Fruit fly (Drosophila melanogaster) whole organism, prepupa: ENCODE measurements around the gene CG13989.
A peak's percentile ranks its signal among the peaks of the same experiment; 100 is the strongest.

Experiments
- Blimp-1 ChIP-seq: fragments of 200-800 bp; sonication (Bioruptor generic); optimal IDR thresholded peaks from 3 replicates; lab custom pipeline; 2017; ENCODE audit warnings: missing biosample characterization, missing genetic modification characterization, mild to moderate bottlenecking, moderate library complexity, missing genetic modification reagents
- CG10631 ChIP-seq: fragments of 200-800 bp; sonication (Bioruptor generic); optimal IDR thresholded peaks from 2 replicates; lab custom pipeline; 2016; ENCODE audit warnings: missing biosample characterization, missing genetic modification characterization
- CG10669 ChIP-seq: fragments of 200-800 bp; sonication (Bioruptor generic); optimal IDR thresholded peaks from 3 replicates; lab custom pipeline; 2018; ENCODE audit warnings: missing biosample characterization, mild to moderate bottlenecking, missing genetic modification characterization, moderate library complexity
- CG11294 ChIP-seq: fragments of 200-800 bp; sonication (Bioruptor generic); IDR thresholded peaks from 2 replicates; pipeline ENCODE4 v1.3.6; 2022; ENCODE audit warnings: missing biosample characterization, missing genetic modification characterization
- CG11762 ChIP-seq: fragments of 200-800 bp; sonication (Bioruptor generic); optimal IDR thresholded peaks from 3 replicates; lab custom pipeline; 2016; ENCODE audit warnings: missing biosample characterization, missing genetic modification characterization; ENCODE audit not compliant: insufficient read depth
- CG11902 ChIP-seq: fragments of 200-800 bp; sonication (Bioruptor generic); optimal IDR thresholded peaks from 3 replicates; lab custom pipeline; 2016; ENCODE audit warnings: missing biosample characterization, missing genetic modification characterization
- CG15336 ChIP-seq: fragments of 200-800 bp; sonication (Bioruptor generic); IDR thresholded peaks from 2 replicates; pipeline ENCODE4 v1.3.6; 2022; ENCODE audit warnings: missing biosample characterization, missing genetic modification characterization
- CG1621 ChIP-seq: fragments of 200-800 bp; sonication (Bioruptor generic); optimal IDR thresholded peaks from 3 replicates; lab custom pipeline; 2018; ENCODE audit warnings: missing biosample characterization, mild to moderate bottlenecking, missing genetic modification characterization
- CG16779 ChIP-seq: fragments of 200-800 bp; sonication (Bioruptor generic); optimal IDR thresholded peaks from 3 replicates; lab custom pipeline; 2017; ENCODE audit warnings: missing biosample characterization, mild to moderate bottlenecking, missing genetic modification characterization
- CG3032 ChIP-seq: fragments of 200-800 bp; optimal IDR thresholded peaks from 2 replicates; lab custom pipeline; 2019; ENCODE audit warnings: missing biosample characterization, mild to moderate bottlenecking, missing genetic modification characterization, moderate library complexity
- CG31627 ChIP-seq: fragments of 200-800 bp; sonication (Bioruptor generic); optimal IDR thresholded peaks from 3 replicates; lab custom pipeline; 2016; ENCODE audit warnings: missing biosample characterization, missing genetic modification characterization
- CG32006 ChIP-seq: fragments of 200-800 bp; sonication (Bioruptor generic); optimal IDR thresholded peaks from 3 replicates; lab custom pipeline; 2017; ENCODE audit warnings: missing biosample characterization, mild to moderate bottlenecking, missing genetic modification characterization
- CG3919 ChIP-seq: fragments of 200-800 bp; sonication (Bioruptor generic); optimal IDR thresholded peaks from 3 replicates; lab custom pipeline; 2016; ENCODE audit warnings: missing biosample characterization, missing genetic modification characterization
- CG4318 ChIP-seq: fragments of 200-800 bp; sonication (Bioruptor generic); optimal IDR thresholded peaks from 3 replicates; lab custom pipeline; 2017; ENCODE audit warnings: missing biosample characterization, mild to moderate bottlenecking, missing genetic modification characterization
- CG6163 ChIP-seq: fragments of 200-800 bp; sonication (Bioruptor generic); IDR thresholded peaks from 3 replicates; pipeline ENCODE4 v1.3.6; 2022; ENCODE audit warnings: missing biosample characterization, missing genetic modification characterization
- CG6276 ChIP-seq: fragments of 200-800 bp; sonication (Bioruptor generic); optimal IDR thresholded peaks from 2 replicates; lab custom pipeline; 2017; ENCODE audit warnings: missing biosample characterization, mild to moderate bottlenecking, missing genetic modification characterization
- CG6792 ChIP-seq: fragments of 200-800 bp; sonication (Bioruptor generic); optimal IDR thresholded peaks from 3 replicates; lab custom pipeline; 2016; ENCODE audit warnings: missing biosample characterization, missing genetic modification characterization
- CG6808 ChIP-seq: fragments of 200-800 bp; sonication (Bioruptor generic); optimal IDR thresholded peaks from 3 replicates; lab custom pipeline; 2017; ENCODE audit warnings: missing biosample characterization, missing genetic modification characterization, mild to moderate bottlenecking, moderate library complexity, missing genetic modification reagents
- CG6854 ChIP-seq: fragments of 200-800 bp; sonication (Bioruptor generic); optimal IDR thresholded peaks from 2 replicates; lab custom pipeline; 2017; ENCODE audit warnings: missing biosample characterization, mild to moderate bottlenecking, missing genetic modification characterization
- CG7368 ChIP-seq: fragments of 200-800 bp; sonication (Bioruptor generic); optimal IDR thresholded peaks from 3 replicates; lab custom pipeline; 2016; ENCODE audit warnings: missing biosample characterization, missing genetic modification characterization
- CG8119 ChIP-seq: fragments of 200-800 bp; sonication (Bioruptor generic); IDR thresholded peaks from 3 replicates; pipeline ENCODE4 v1.3.6; 2022; ENCODE audit warnings: missing biosample characterization, missing genetic modification characterization
- CG8319 ChIP-seq: fragments of 200-800 bp; sonication (Bioruptor generic); optimal IDR thresholded peaks from 3 replicates; lab custom pipeline; 2016; ENCODE audit warnings: missing biosample characterization, missing genetic modification characterization
- CG8632 ChIP-seq: fragments of 200-800 bp; sonication (Bioruptor generic); optimal IDR thresholded peaks from 3 replicates; lab custom pipeline; 2016; ENCODE audit warnings: missing biosample characterization, missing genetic modification characterization
- Eip75B ChIP-seq: fragments of 200-800 bp; sonication (Bioruptor generic); optimal IDR thresholded peaks from 3 replicates; lab custom pipeline; 2016; ENCODE audit warnings: missing biosample characterization, missing genetic modification characterization
- Eip78C ChIP-seq: fragments of 200-800 bp; sonication (Bioruptor generic); peaks from one replicate; lab custom pipeline; 2016; ENCODE audit warnings: missing biosample characterization, missing genetic modification characterization
- Ets21C ChIP-seq: fragments of 200-800 bp; sonication (Bioruptor generic); optimal IDR thresholded peaks from 3 replicates; lab custom pipeline; 2016; ENCODE audit warnings: missing biosample characterization, missing genetic modification characterization
- Ets96B ChIP-seq: fragments of 200-800 bp; optimal IDR thresholded peaks from 2 replicates; lab custom pipeline; 2019; ENCODE audit warnings: missing biosample characterization, mild to moderate bottlenecking, missing genetic modification characterization, moderate library complexity
- Gug ChIP-seq: fragments of 200-800 bp; sonication (Bioruptor generic); IDR thresholded peaks from 2 replicates; pipeline ENCODE4 v1.3.6; 2022; ENCODE audit warnings: missing biosample characterization, missing genetic modification characterization
- Hr39 ChIP-seq: fragments of 200-800 bp; sonication (Bioruptor generic); optimal IDR thresholded peaks from 2 replicates; lab custom pipeline; 2016; ENCODE audit warnings: missing biosample characterization, missing genetic modification characterization
- Hr4 ChIP-seq: fragments of 200-800 bp; sonication (Bioruptor generic); optimal IDR thresholded peaks from 3 replicates; lab custom pipeline; 2016; ENCODE audit warnings: missing biosample characterization, missing genetic modification characterization
- Lpt ChIP-seq: fragments of 200-800 bp; sonication (Bioruptor generic); optimal IDR thresholded peaks from 3 replicates; lab custom pipeline; 2016; ENCODE audit warnings: missing biosample characterization, missing genetic modification characterization
- Met ChIP-seq: fragments of 200-800 bp; sonication (Bioruptor generic); optimal IDR thresholded peaks from 3 replicates; lab custom pipeline; 2016; ENCODE audit warnings: missing biosample characterization, missing genetic modification characterization
- OdsH ChIP-seq: fragments of 200-800 bp; sonication (Bioruptor generic); optimal IDR thresholded peaks from 3 replicates; lab custom pipeline; 2016; ENCODE audit warnings: missing biosample characterization, missing genetic modification characterization
- Sox102F ChIP-seq: fragments of 200-800 bp; sonication (Bioruptor generic); optimal IDR thresholded peaks from 2 replicates; lab custom pipeline; 2016; ENCODE audit warnings: missing biosample characterization, mild to moderate bottlenecking, missing genetic modification characterization
- Sox14 ChIP-seq: fragments of 200-800 bp; sonication (Bioruptor generic); optimal IDR thresholded peaks from 3 replicates; lab custom pipeline; 2016; ENCODE audit warnings: missing biosample characterization, missing genetic modification characterization
- Sox15 ChIP-seq: fragments of 200-800 bp; sonication (Bioruptor generic); optimal IDR thresholded peaks from 3 replicates; lab custom pipeline; 2016; ENCODE audit warnings: missing biosample characterization, missing genetic modification characterization
- achi ChIP-seq: fragments of 200-800 bp; sonication (Bioruptor generic); optimal IDR thresholded peaks from 3 replicates; lab custom pipeline; 2016; ENCODE audit warnings: missing biosample characterization, missing genetic modification characterization
- cyc ChIP-seq: fragments of 200-800 bp; sonication (Bioruptor generic); optimal IDR thresholded peaks from 3 replicates; lab custom pipeline; 2016; ENCODE audit warnings: missing biosample characterization, missing genetic modification characterization
- eg ChIP-seq: fragments of 200-800 bp; sonication (Bioruptor generic); IDR thresholded peaks from 3 replicates; pipeline ENCODE4 v1.3.6; 2022; ENCODE audit warnings: missing biosample characterization, missing genetic modification characterization
- esn ChIP-seq: fragments of 200-800 bp; sonication (Bioruptor generic); optimal IDR thresholded peaks from 2 replicates; lab custom pipeline; 2016; ENCODE audit warnings: missing biosample characterization, mild to moderate bottlenecking, missing genetic modification characterization, moderate library complexity
- fd59A ChIP-seq: fragments of 200-800 bp; sonication (Bioruptor generic); optimal IDR thresholded peaks from 2 replicates; lab custom pipeline; 2017; ENCODE audit warnings: missing biosample characterization, mild to moderate bottlenecking, missing genetic modification characterization, missing genetic modification reagents
- fkh ChIP-seq: fragments of 200-800 bp; sonication (Bioruptor generic); optimal IDR thresholded peaks from 3 replicates; lab custom pipeline; 2017; ENCODE audit warnings: missing biosample characterization, mild to moderate bottlenecking, missing genetic modification characterization, moderate library complexity
- lz ChIP-seq: fragments of 200-800 bp; sonication (Bioruptor generic); optimal IDR thresholded peaks from 3 replicates; lab custom pipeline; 2016; ENCODE audit warnings: missing biosample characterization, missing genetic modification characterization
- pdm3 ChIP-seq: fragments of 200-800 bp; sonication (Bioruptor generic); optimal IDR thresholded peaks from 3 replicates; lab custom pipeline; 2016; ENCODE audit warnings: missing biosample characterization, missing genetic modification characterization
- spab ChIP-seq: fragments of 200-800 bp; sonication (Bioruptor generic); optimal IDR thresholded peaks from 2 replicates; lab custom pipeline; 2017; ENCODE audit warnings: missing biosample characterization, mild to moderate bottlenecking, missing genetic modification characterization, missing genetic modification reagents
- ss ChIP-seq, 2 experiments: fragments of 200-800 bp; sonication (Bioruptor generic); optimal IDR thresholded peaks; 2 replicates in 1 of 2; 3 replicates in 1 of 2; lab custom pipeline; 2017 to 2018; ENCODE audit warnings: mild to moderate bottlenecking in 2 of 2, missing biosample characterization in 2 of 2, missing genetic modification characterization in 2 of 2, moderate library complexity in 1 of 2
- vri ChIP-seq: fragments of 200-800 bp; sonication (Bioruptor generic); optimal IDR thresholded peaks from 3 replicates; lab custom pipeline; 2016; ENCODE audit warnings: missing biosample characterization, mild to moderate bottlenecking, missing genetic modification characterization

Gene CG13989

dm6 chr2L:6194054-6194453 is 33.9 kb downstream of the CG13989 start:
- TF ChIP-seq Lpt (GFP tag; lab: Kevin White, UChicago) (no peak), CG8319 (no peak), vri (GFP tag; lab: Kevin White, UChicago) (no peak), Sox14 (GFP tag; lab: Kevin White, UChicago) (no peak), Sox15 (GFP tag; lab: Kevin White, UChicago) (no peak), CG8632 (GFP tag; lab: Kevin White, UChicago) (no peak), Blimp-1 (GFP tag; lab: Kevin White, UChicago) (no peak), ss (GFP tag; optimal IDR thresholded peaks at IDR 0.05; lab: Kevin White, UChicago) (peak in 1 of 2 experiments; percentile 58), CG31627 (no peak), CG6854 (GFP tag; lab: Kevin White, UChicago) (no peak), CG3032 (tag; lab: Kevin White, UChicago) (no peak), CG6276 (GFP tag; lab: Kevin White, UChicago) (no peak), CG16779 (tag; lab: Kevin White, UChicago) (no peak), lz (GFP tag; lab: Kevin White, UChicago) (no peak), fd59A (GFP tag; lab: Kevin White, UChicago) (no peak), eg (GFP tag; lab: Robert Waterston, UW) (no peak), CG11762 (GFP tag; lab: Kevin White, UChicago) (no peak), CG1621 (tag; lab: Kevin White, UChicago) (peak; percentile 43), CG10631 (GFP tag; lab: Kevin White, UChicago) (no peak), Eip78C (GFP tag; lab: Kevin White, UChicago) (peak; percentile 57), CG4318 (GFP tag; lab: Kevin White, UChicago) (no peak), CG6792 (GFP tag; lab: Kevin White, UChicago) (no peak), Met (GFP tag; lab: Kevin White, UChicago) (no peak), CG3919 (no peak), Sox102F (peak; percentile 1), CG6808 (no peak), spab (GFP tag; lab: Kevin White, UChicago) (no peak), CG15336 (GFP tag; lab: Robert Waterston, UW) (no peak), CG8119 (no peak), Hr4 (no peak), Eip75B (GFP tag; lab: Kevin White, UChicago) (no peak), cyc (GFP tag; lab: Kevin White, UChicago) (no peak)

- TF ChIP-seq Ets96B (peak; percentile 77), Sox102F (peak; percentile 13), CG31627 (no peak), CG10669 (GFP tag; lab: Kevin White, UChicago) (peak; percentile 69), CG11294 (GFP tag; lab: Robert Waterston, UW) (peak; percentile 57), eg (GFP tag; lab: Robert Waterston, UW) (peak; percentile 81), CG8319 (peak; percentile 5), Lpt (GFP tag; lab: Kevin White, UChicago) (peak; percentile 66), CG6276 (GFP tag; lab: Kevin White, UChicago) (peak; percentile 61), CG7368 (no peak), Gug (GFP tag; lab: Robert Waterston, UW) (peak; percentile 61), CG6854 (GFP tag; lab: Kevin White, UChicago) (no peak), cyc (GFP tag; lab: Kevin White, UChicago) (peak; percentile 42), achi (GFP tag; lab: Kevin White, UChicago) (peak; percentile 65), CG11762 (GFP tag; lab: Kevin White, UChicago) (peak; percentile 59), CG10631 (GFP tag; lab: Kevin White, UChicago) (peak; percentile 69), CG32006 (GFP tag; lab: Kevin White, UChicago) (peak; percentile 77), vri (GFP tag; lab: Kevin White, UChicago) (no peak), ss (GFP tag; optimal IDR thresholded peaks at IDR 0.05; lab: Kevin White, UChicago) (peak; percentile 66 to 90), CG11902 (no peak), OdsH (GFP tag; lab: Kevin White, UChicago) (peak; percentile 54), CG3919 (peak; percentile 80), Sox15 (GFP tag; lab: Kevin White, UChicago) (no peak), Ets21C (GFP tag; lab: Kevin White, UChicago) (no peak), CG1621 (tag; lab: Kevin White, UChicago) (peak; percentile 67), Hr4 (peak; percentile 60), CG6163 (GFP tag; lab: Robert Waterston, UW) (peak; percentile 85), CG6792 (GFP tag; lab: Kevin White, UChicago) (peak; percentile 39), Eip75B (GFP tag; lab: Kevin White, UChicago) (peak; percentile 56), fkh (GFP tag; lab: Kevin White, UChicago) (peak; percentile 8), lz (GFP tag; lab: Kevin White, UChicago) (peak; percentile 2), Hr39 (GFP tag; lab: Kevin White, UChicago) (peak; percentile 13), Blimp-1 (GFP tag; lab: Kevin White, UChicago) (no peak), CG8632 (GFP tag; lab: Kevin White, UChicago) (peak; percentile 36), esn (GFP tag; lab: Kevin White, UChicago) (peak; percentile 12), pdm3 (GFP tag; lab: Kevin White, UChicago) (peak; percentile 49)
These were observed 37.6 kb downstream of the CG13989 start for dm6 chr2L:6197773-6198172.
